Worm (Caenorhabditis elegans) whole organism, L4 larva: Measurements from ENCODE around the gene Y37H2A.11.

ENCODE experiments used
- Y75B8A.6 ChIP-seq: fragments of 200-800 bp; sonication (Bioruptor generic); IDR thresholded peaks from 2 replicates; pipeline ENCODE4 v1.3.6; 2022; ENCODE audit warnings: missing genetic modification reagents, missing genetic modification characterization, missing compliant biosample characterization
- ZK546.5 ChIP-seq, 2 experiments: sonication (generic microtip); optimal IDR thresholded peaks; 2 replicates each; lab custom pipeline; 2017; ENCODE audit warnings: missing biosample characterization in 2 of 2, missing genetic modification characterization in 2 of 2
- aha-1 ChIP-seq: fragments of 150-350 bp; peaks from one replicate; lab custom pipeline; 2014; ENCODE audit warnings: missing biosample characterization, missing genetic modification characterization
- aly-2 ChIP-seq: sonication (generic microtip); optimal IDR thresholded peaks from 2 replicates; lab custom pipeline; 2018; ENCODE audit warnings: missing biosample characterization, missing genetic modification characterization
- dve-1 ChIP-seq: sonication (generic microtip); optimal IDR thresholded peaks from 2 replicates; lab custom pipeline; 2017; ENCODE audit warnings: antibody characterized with exemption, mild to moderate bottlenecking, missing genetic modification characterization, missing compliant biosample characterization; ENCODE audit not compliant: insufficient read depth
- mdl-1 ChIP-seq, 2 experiments: fragments of 150-350 bp in 1 of 2; sonication (generic microtip) in 1 of 2; optimal IDR thresholded peaks; 2 replicates each; lab custom pipeline; 2014 to 2017; ENCODE audit warnings: missing biosample characterization in 2 of 2, missing genetic modification characterization in 2 of 2
- nhr-10 ChIP-seq: fragments of 150-350 bp; optimal IDR thresholded peaks from 2 replicates; lab custom pipeline; 2014; ENCODE audit warnings: missing biosample characterization, missing genetic modification characterization
- nhr-237 ChIP-seq: sonication (generic microtip); optimal IDR thresholded peaks from 2 replicates; lab custom pipeline; 2017; ENCODE audit warnings: missing biosample characterization, missing genetic modification characterization
- spr-3 ChIP-seq: fragments of 200-800 bp; sonication (Bioruptor generic); optimal IDR thresholded peaks from 2 replicates; lab custom pipeline; 2018; ENCODE audit warnings: mild to moderate bottlenecking, missing genetic modification characterization, missing compliant biosample characterization
- zag-1 ChIP-seq: fragments of 150-350 bp; optimal IDR thresholded peaks from 2 replicates; lab custom pipeline; 2014; ENCODE audit warnings: missing biosample characterization, missing genetic modification characterization

DNA sequence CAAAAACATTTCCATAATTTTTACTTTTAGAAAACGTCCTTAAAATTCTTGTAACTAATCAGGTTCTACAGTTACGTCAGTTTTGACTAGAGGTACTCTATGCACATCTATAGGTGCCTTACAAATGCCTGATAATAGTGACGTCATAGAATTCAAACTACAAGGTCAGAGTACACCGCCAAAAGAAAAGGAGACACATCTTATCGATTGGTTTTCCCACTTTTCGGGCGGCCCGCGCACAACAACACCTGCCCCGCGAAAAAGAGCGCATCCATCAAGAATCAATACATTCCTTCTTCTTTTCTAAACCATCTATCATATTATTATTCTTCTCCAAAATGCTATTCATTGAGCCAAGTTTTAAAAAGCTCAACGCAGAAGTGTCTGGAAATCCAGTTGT is 38.4 kb downstream of the Y37H2A.11 start, which contains the start of gene C31G12.1:
- TF ChIP-seq Y75B8A.6 (GFP tag; lab: Robert Waterston, UW) (no peak), spr-3 (GFP tag; lab: Kevin White, UChicago) (no peak), ZK546.5 (tag; optimal IDR thresholded peaks at IDR 0.05; lab: Kevin White, UChicago) (no peak), aha-1 (tag; lab: Kevin White, UChicago) (no peak), nhr-10 (tag; lab: Kevin White, UChicago) (no peak), mdl-1 (tag; optimal IDR thresholded peaks at IDR 0.05; lab: Kevin White, UChicago) (no peak), nhr-237 (tag; lab: Kevin White, UChicago) (no peak), dve-1 (tag; lab: Kevin White, UChicago) (no peak), aly-2 (tag; lab: Kevin White, UChicago) (no peak), zag-1 (tag; lab: Kevin White, UChicago) (no peak)
